Fruit fly (Drosophila melanogaster): ENCODE data around the gene ush.
A peak's percentile ranks its signal among the peaks of the same experiment; 100 is the strongest.

ush gene

dm6 chr2L:520331-521000 lies 44.4 kb downstream of the ush start (continued):
- TF ChIP-seq B-H1 (GFP tag; IDR thresholded peaks at IDR 0.05) (peak; percentile 65; the same call in 2 of the 3 replicates), CG15073 (GFP tag; optimal IDR thresholded peaks at IDR 0.05) (peak; percentile 36), CG2120 (GFP tag; optimal IDR thresholded peaks at IDR 0.05) (peak; percentile 38), Spps (tag; optimal IDR thresholded peaks at IDR 0.05) (peak; percentile 67), Ada2b (GFP tag; IDR thresholded peaks at IDR 0.05) (peak; percentile 82), CG1647 (GFP tag; optimal IDR thresholded peaks at IDR 0.05) (peak; percentile 80), Camta (GFP tag; optimal IDR thresholded peaks at IDR 0.05) (peak; percentile 88), CG17328 (GFP tag; IDR thresholded peaks at IDR 0.05) (peak; percentile 92), Dfd (GFP tag; optimal IDR thresholded peaks at IDR 0.05) (no peak), Taf1 (GFP tag; IDR thresholded peaks at IDR 0.05) (no peak), Gsc (GFP tag; IDR thresholded peaks at IDR 0.05) (peak; percentile 42; the same call in 1 of the 2 replicates), cas (GFP tag; IDR thresholded peaks at IDR 0.05) (0 out of 2 replicates have a peak, but pooled peaks have one; percentile 15), sr (GFP tag; IDR thresholded peaks at IDR 0.05) (peak; percentile 53; the same call in 1 of the 3 replicates), gsb-n (tag; optimal IDR thresholded peaks at IDR 0.05) (peak; percentile 94), sens-2 (GFP tag; IDR thresholded peaks at IDR 0.05) (peak; percentile 79), CG2202 (tag; optimal IDR thresholded peaks at IDR 0.05) (peak; percentile 81), insv (GFP tag; optimal IDR thresholded peaks at IDR 0.05) (peak in 1 of 2 experiments; percentile 9), Opbp (GFP tag; IDR thresholded peaks at IDR 0.05; ENCODE audit: partially characterized antibody) (no peak), CG9932 (GFP tag; IDR thresholded peaks at IDR 0.05) (no peak), Vsx1 (GFP tag; optimal IDR thresholded peaks at IDR 0.05) (peak; percentile 76), disco-r (GFP tag; optimal IDR thresholded peaks at IDR 0.05) (peak; percentile 75), ac (GFP tag; optimal IDR thresholded peaks at IDR 0.05) (peak; percentile 64), Nf-YA (GFP tag; IDR thresholded peaks at IDR 0.05) (peak; percentile 63; the same call in 1 of the 2 replicates), Dek (tag; optimal IDR thresholded peaks at IDR 0.05) (peak; percentile 81), bigmax (GFP tag; optimal IDR thresholded peaks at IDR 0.05) (no peak), CG18011 (GFP tag; optimal IDR thresholded peaks at IDR 0.05) (peak; percentile 45), Ets65A (GFP tag) (peak; percentile 92), onecut (GFP tag; IDR thresholded peaks at IDR 0.05) (peak; percentile 92), dimm (GFP tag; IDR thresholded peaks at IDR 0.05) (0 out of 2 replicates have a peak, but pooled peaks have one; percentile 34), CG6854 (GFP tag; optimal IDR thresholded peaks at IDR 0.05) (peak; percentile 58), Drgx (GFP tag; IDR thresholded peaks at IDR 0.05) (0 out of 2 replicates have a peak, but pooled peaks have one; percentile 26), sim (GFP tag; IDR thresholded peaks at IDR 0.05) (peak; percentile 76; the same call in 1 of the 2 replicates), Blimp-1 (GFP tag; optimal IDR thresholded peaks at IDR 0.05) (peak; percentile 79), CG17829 (tag; optimal IDR thresholded peaks at IDR 0.05) (peak; percentile 83), dmrt11E (tag; optimal IDR thresholded peaks at IDR 0.05) (peak; percentile 96), gt (GFP tag; IDR thresholded peaks at IDR 0.05) (no peak), CG13624 (GFP tag; optimal IDR thresholded peaks at IDR 0.05) (peak; percentile 71), Med (GFP tag) (peak; percentile 97), NfI (GFP tag; optimal IDR thresholded peaks at IDR 0.05) (peak; percentile 72), Nf-YB (GFP tag; optimal IDR thresholded peaks at IDR 0.05) (peak; percentile 75), CG4730 (GFP tag; IDR thresholded peaks at IDR 0.05) (peak; percentile 77), Abd-B (GFP tag; optimal IDR thresholded peaks at IDR 0.05) (peak; percentile 88), CG2199 (GFP tag; IDR thresholded peaks at IDR 0.05) (peak; percentile 48; the same call in 2 of the 3 replicates), Ets97D (GFP tag; optimal IDR thresholded peaks at IDR 0.05) (peak; percentile 54), CG6683 (GFP tag; optimal IDR thresholded peaks at IDR 0.05) (peak; percentile 25), CG13775 (GFP tag; optimal IDR thresholded peaks at IDR 0.05) (peak; percentile 77), CG13123 (GFP tag; optimal IDR thresholded peaks at IDR 0.05) (peak; percentile 55), slp2 (GFP tag; optimal IDR thresholded peaks at IDR 0.05) (peak; percentile 64), fd102C (GFP tag; optimal IDR thresholded peaks at IDR 0.05) (peak; percentile 32), shn (GFP tag; optimal IDR thresholded peaks at IDR 0.05) (peak; percentile 70)

All from whole organism, embryonic.